Worm (Caenorhabditis elegans) whole organism, L2 larva: Measurements from ENCODE around the gene clec-83.

ENCODE experiments used
- aly-2 ChIP-seq: fragments of 150-350 bp; optimal IDR thresholded peaks from 2 replicates; lab custom pipeline; 2014; ENCODE audit warnings: missing biosample characterization, missing genetic modification characterization
- ceh-82 ChIP-seq: fragments of 150-350 bp; optimal IDR thresholded peaks from 2 replicates; lab custom pipeline; 2014; ENCODE audit warnings: missing biosample characterization, missing genetic modification characterization
- nhr-11 ChIP-seq: fragments of 150-350 bp; optimal IDR thresholded peaks from 2 replicates; lab custom pipeline; 2014; ENCODE audit warnings: missing biosample characterization, missing genetic modification characterization
- nhr-25 ChIP-seq: fragments of 150-350 bp; sonication (generic microtip); optimal IDR thresholded peaks from 3 replicates; lab custom pipeline; 2014; ENCODE audit warnings: missing biosample characterization, missing genetic modification characterization
- nhr-77 ChIP-seq: fragments of 150-350 bp; optimal IDR thresholded peaks from 2 replicates; lab custom pipeline; 2014; ENCODE audit warnings: missing biosample characterization, missing genetic modification characterization

- TF ChIP-seq nhr-77 (tag; lab: Kevin White, UChicago) (no peak), aly-2 (tag; lab: Kevin White, UChicago) (no peak), nhr-11 (tag; lab: Kevin White, UChicago) (no peak), nhr-25 (tag; lab: Kevin White, UChicago) (no peak), ceh-82 (tag; lab: Kevin White, UChicago) (no peak)
These were observed 2.6 kb upstream of the clec-83 start, which contains the start of gene Y54G2A.15 for ce11 chrIV:2843882-2844281.
